Fruit fly (Drosophila melanogaster) whole organism, prepupa: ENCODE measurements around the gene CG45065.
A peak's percentile ranks its signal among the peaks of the same experiment; 100 is the strongest.

Source experiments
- CG4318 ChIP-seq: fragments of 200-800 bp; sonication (Bioruptor generic); optimal IDR thresholded peaks from 3 replicates; lab custom pipeline; 2017; ENCODE audit warnings: missing biosample characterization, mild to moderate bottlenecking, missing genetic modification characterization
- salr ChIP-seq, 2 experiments: fragments of 200-800 bp; sonication (Bioruptor generic); optimal IDR thresholded peaks; 3 replicates each; lab custom pipeline; 2016 to 2018; ENCODE audit warnings: missing biosample characterization in 2 of 2, missing genetic modification characterization in 2 of 2, mild to moderate bottlenecking in 1 of 2

- no peak for TF ChIP-seq salr (GFP tag; optimal IDR thresholded peaks at IDR 0.05; lab: Kevin White, UChicago)
- TF ChIP-seq CG4318 (GFP tag; lab: Kevin White, UChicago), result peak; percentile 20
Observed at dm6 chrX:14892303-14892702, 9.9 kb upstream of the CG45065 start.
